Fruit fly (Drosophila melanogaster): ENCODE results near the gene CCT6.

CCT6 gene

DNA sequence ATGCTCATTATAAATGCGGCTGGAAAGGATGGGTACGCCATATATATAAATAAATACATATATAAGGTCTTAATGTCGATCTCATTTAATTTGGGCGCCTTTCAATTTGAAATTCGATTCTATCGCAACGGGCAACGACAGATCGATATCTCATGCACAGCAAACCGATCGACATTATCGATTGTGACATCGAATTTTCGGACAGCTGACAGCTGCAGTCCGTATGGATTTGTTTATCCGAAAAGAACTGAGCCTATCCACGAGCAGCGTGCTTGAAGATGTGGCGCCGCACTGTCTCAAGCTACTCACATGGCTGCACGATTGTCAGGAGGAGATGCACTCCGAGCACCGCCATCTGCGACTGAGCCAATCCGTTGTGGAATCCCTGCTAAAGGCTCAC is 14.5 kb upstream of the CCT6 start, which contains the start of gene CG8191 (continued):
- TF ChIP-seq Awh (GFP tag; IDR thresholded peaks at IDR 0.05): no peak
- TF ChIP-seq Meics (GFP tag; optimal IDR thresholded peaks at IDR 0.05): no peak
- no peak for TF ChIP-seq da (GFP tag; optimal IDR thresholded peaks at IDR 0.05)
- TF ChIP-seq luna (GFP tag; optimal IDR thresholded peaks at IDR 0.05): no peak
- TF ChIP-seq fd102C (GFP tag; optimal IDR thresholded peaks at IDR 0.05): no peak
- TF ChIP-seq dysf (GFP tag; IDR thresholded peaks at IDR 0.05): no peak
- TF ChIP-seq Bgb (GFP tag; IDR thresholded peaks at IDR 0.05; ENCODE audit: partially characterized antibody): peak; percentile 73

DNA sequence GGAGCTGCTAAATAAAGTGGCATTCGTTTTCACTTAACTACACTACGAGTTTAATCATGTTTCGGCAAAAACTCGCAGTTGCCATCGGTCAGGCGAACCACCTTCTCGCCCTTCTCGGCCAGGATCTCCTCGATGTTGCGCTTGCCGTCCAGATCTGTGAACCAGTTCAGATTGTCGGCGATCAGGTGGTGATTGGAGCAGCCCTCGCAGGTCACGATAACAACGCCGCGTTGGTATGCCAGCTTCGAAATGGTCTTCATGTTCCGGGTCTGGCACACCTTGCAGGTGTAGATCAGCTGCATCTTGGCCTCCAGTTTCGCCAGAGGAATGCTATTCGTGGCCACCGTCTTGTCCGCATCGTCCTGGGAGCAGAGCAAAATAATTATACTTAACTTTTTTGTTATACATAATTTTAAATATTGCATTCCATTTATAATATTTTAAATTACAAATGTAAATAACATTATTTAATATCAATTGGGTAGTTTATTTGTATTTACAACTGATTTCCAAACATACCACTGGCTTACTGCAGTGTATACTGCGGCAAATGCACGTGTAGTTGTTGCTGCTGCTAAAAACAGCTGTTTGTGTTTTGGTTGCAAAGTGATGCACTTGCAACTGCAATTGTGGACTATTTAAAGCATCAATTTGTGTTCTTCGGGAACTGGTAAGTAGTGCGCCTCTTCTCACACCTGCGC is 13.1 kb upstream of the CCT6 start:
- TF ChIP-seq CG5953 (GFP tag; IDR thresholded peaks at IDR 0.05) (no peak), zfh1 (GFP tag; IDR thresholded peaks at IDR 0.05) (0 out of 3 replicates have a peak, but pooled peaks have one; percentile 7), CG12219 (GFP tag; optimal IDR thresholded peaks at IDR 0.05) (no peak), crp (GFP tag; optimal IDR thresholded peaks at IDR 0.05) (no peak), Drgx (GFP tag; IDR thresholded peaks at IDR 0.05) (peak; percentile 10; the same call in 1 of the 2 replicates), zf30C (GFP tag; optimal IDR thresholded peaks at IDR 0.05) (peak; percentile 83), CG15514 (GFP tag; optimal IDR thresholded peaks at IDR 0.05) (peak; percentile 96), CG4707 (GFP tag; optimal IDR thresholded peaks at IDR 0.05) (no peak), Xrp1 (GFP tag; IDR thresholded peaks at IDR 0.05) (peak; percentile 6; the same call in 1 of the 2 replicates), ci (GFP tag; IDR thresholded peaks at IDR 0.05) (peak; percentile 35; the same call in 1 of the 3 replicates)

DNA sequence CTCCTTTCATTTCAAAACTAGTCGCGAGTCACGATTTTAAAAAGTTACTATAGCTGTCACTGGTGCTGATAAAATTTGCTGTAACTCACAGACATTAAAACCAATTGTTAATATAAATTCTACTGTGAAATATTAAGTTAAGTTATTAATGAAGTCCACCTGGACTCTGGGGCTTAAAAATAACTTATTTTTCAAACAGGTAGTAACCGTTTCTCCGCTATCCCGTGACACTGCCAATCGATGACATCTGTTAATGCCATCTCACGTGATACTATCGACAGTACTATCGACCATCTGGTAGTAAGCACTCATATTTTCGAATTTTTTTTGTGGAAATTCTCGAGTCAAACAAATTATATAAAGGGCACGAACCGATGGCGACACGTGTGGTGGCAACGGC is 12.5 kb upstream of the CCT6 start, which contains the start of the genes CG12379 and MagR:
Gene CG12379, minus strand, starts transcription at position 2 of the 400 bp plus-strand sequence.
Gene MagR, plus strand, starts transcription at position 276 of the 400 bp plus-strand sequence.
- TF ChIP-seq Camta (GFP tag; optimal IDR thresholded peaks at IDR 0.05) (peak; percentile 55), CG15269 (tag; optimal IDR thresholded peaks at IDR 0.05) (no peak), CG6683 (GFP tag; optimal IDR thresholded peaks at IDR 0.05) (no peak), CG8388 (GFP tag; optimal IDR thresholded peaks at IDR 0.05) (peak; percentile 33), CG11696 (GFP tag; IDR thresholded peaks at IDR 0.05) (no peak), pros (GFP tag; optimal IDR thresholded peaks at IDR 0.05) (no peak), CG1647 (GFP tag; optimal IDR thresholded peaks at IDR 0.05) (peak; percentile 45), danr (GFP tag; IDR thresholded peaks at IDR 0.05) (0 out of 2 replicates have a peak, but pooled peaks have one; percentile 15), CG1832 (GFP tag; optimal IDR thresholded peaks at IDR 0.05) (no peak), Bteb2 (GFP tag; optimal IDR thresholded peaks at IDR 0.05) (peak; percentile 16), CG7928 (GFP tag; optimal IDR thresholded peaks at IDR 0.05) (peak; percentile 10), CG12391 (tag; optimal IDR thresholded peaks at IDR 0.05) (peak; percentile 65), CG9727 (GFP tag; optimal IDR thresholded peaks at IDR 0.05) (peak; percentile 64), BtbVII (GFP tag; optimal IDR thresholded peaks at IDR 0.05) (peak; percentile 19), Elba2 (GFP tag; optimal IDR thresholded peaks at IDR 0.05) (peak; percentile 8), sna (GFP tag; IDR thresholded peaks at IDR 0.05; ENCODE audit: partially characterized antibody) (peak; percentile 66; the same call in 1 of the 2 replicates), Hmr (GFP tag; optimal IDR thresholded peaks at IDR 0.05) (no peak), Drgx (GFP tag; IDR thresholded peaks at IDR 0.05) (no peak), jigr1 (GFP tag; IDR thresholded peaks at IDR 0.05) (no peak), CG10209 (GFP tag; optimal IDR thresholded peaks at IDR 0.05) (no peak), Ssrp (tag; optimal IDR thresholded peaks at IDR 0.05) (peak; percentile 44), ind (GFP tag; optimal IDR thresholded peaks at IDR 0.05) (peak; percentile 62), Sox100B (GFP tag; optimal IDR thresholded peaks at IDR 0.05) (no peak), CG6854 (GFP tag; optimal IDR thresholded peaks at IDR 0.05) (no peak), HmgD (GFP tag; optimal IDR thresholded peaks at IDR 0.05) (peak; percentile 9), CG14965 (GFP tag; optimal IDR thresholded peaks at IDR 0.05; ENCODE audit: borderline replicate concordance) (no peak), CG31365 (tag; optimal IDR thresholded peaks at IDR 0.05) (no peak), CG1233 (GFP tag; optimal IDR thresholded peaks at IDR 0.05) (peak; percentile 46), MBD-R2 (GFP tag; IDR thresholded peaks at IDR 0.05) (peak; percentile 48; the same call in 1 of the 2 replicates), tup (GFP tag; optimal IDR thresholded peaks at IDR 0.05) (no peak)

Measured in whole organism, embryonic.